Fruit fly (Drosophila melanogaster) whole organism, prepupa: ENCODE results near the gene CG12118.

Source experiments
- CG10669 ChIP-seq: fragments of 200-800 bp; sonication (Bioruptor generic); optimal IDR thresholded peaks from 3 replicates; lab custom pipeline; 2018; ENCODE audit warnings: missing biosample characterization, mild to moderate bottlenecking, missing genetic modification characterization, moderate library complexity
- CG15336 ChIP-seq: fragments of 200-800 bp; sonication (Bioruptor generic); IDR thresholded peaks from 2 replicates; pipeline ENCODE4 v1.3.6; 2022; ENCODE audit warnings: missing biosample characterization, missing genetic modification characterization
- CG4318 ChIP-seq: fragments of 200-800 bp; sonication (Bioruptor generic); optimal IDR thresholded peaks from 3 replicates; lab custom pipeline; 2017; ENCODE audit warnings: missing biosample characterization, mild to moderate bottlenecking, missing genetic modification characterization
- CG8632 ChIP-seq: fragments of 200-800 bp; sonication (Bioruptor generic); optimal IDR thresholded peaks from 3 replicates; lab custom pipeline; 2016; ENCODE audit warnings: missing biosample characterization, missing genetic modification characterization
- Ets21C ChIP-seq: fragments of 200-800 bp; sonication (Bioruptor generic); optimal IDR thresholded peaks from 3 replicates; lab custom pipeline; 2016; ENCODE audit warnings: missing biosample characterization, missing genetic modification characterization
- Hr39 ChIP-seq: fragments of 200-800 bp; sonication (Bioruptor generic); optimal IDR thresholded peaks from 2 replicates; lab custom pipeline; 2016; ENCODE audit warnings: missing biosample characterization, missing genetic modification characterization
- Hr4 ChIP-seq: fragments of 200-800 bp; sonication (Bioruptor generic); optimal IDR thresholded peaks from 3 replicates; lab custom pipeline; 2016; ENCODE audit warnings: missing biosample characterization, missing genetic modification characterization
- Lpt ChIP-seq: fragments of 200-800 bp; sonication (Bioruptor generic); optimal IDR thresholded peaks from 3 replicates; lab custom pipeline; 2016; ENCODE audit warnings: missing biosample characterization, missing genetic modification characterization
- OdsH ChIP-seq: fragments of 200-800 bp; sonication (Bioruptor generic); optimal IDR thresholded peaks from 3 replicates; lab custom pipeline; 2016; ENCODE audit warnings: missing biosample characterization, missing genetic modification characterization
- Smox ChIP-seq: fragments of 200-800 bp; sonication (Bioruptor generic); optimal IDR thresholded peaks from 3 replicates; lab custom pipeline; 2016; ENCODE audit warnings: missing biosample characterization, missing genetic modification characterization
- dac ChIP-seq: fragments of 200-800 bp; sonication (Bioruptor generic); optimal IDR thresholded peaks from 2 replicates; lab custom pipeline; 2017; ENCODE audit warnings: missing biosample characterization, mild to moderate bottlenecking, missing genetic modification characterization
- fd59A ChIP-seq: fragments of 200-800 bp; sonication (Bioruptor generic); optimal IDR thresholded peaks from 2 replicates; lab custom pipeline; 2017; ENCODE audit warnings: missing biosample characterization, mild to moderate bottlenecking, missing genetic modification characterization, missing genetic modification reagents
- net ChIP-seq: fragments of 200-800 bp; sonication (Bioruptor generic); optimal IDR thresholded peaks from 3 replicates; lab custom pipeline; 2016; ENCODE audit warnings: missing biosample characterization, missing genetic modification characterization

dm6 chrX:9196362-9196761, at the start of gene CG12118:
- TF ChIP-seq Lpt (GFP tag; lab: Kevin White, UChicago) (peak; percentile 66), fd59A (GFP tag; lab: Kevin White, UChicago) (no peak), Ets21C (GFP tag; lab: Kevin White, UChicago) (peak; percentile 53), CG10669 (GFP tag; lab: Kevin White, UChicago) (peak; percentile 47), Smox (GFP tag; lab: Kevin White, UChicago) (peak; percentile 70), dac (GFP tag; lab: Kevin White, UChicago) (no peak), CG4318 (GFP tag; lab: Kevin White, UChicago) (no peak), Hr39 (GFP tag; lab: Kevin White, UChicago) (peak; percentile 44), OdsH (peak; percentile 74), CG8632 (GFP tag; lab: Kevin White, UChicago) (peak; percentile 69), net (GFP tag; lab: Kevin White, UChicago) (peak; percentile 52), Hr4 (peak; percentile 65), CG15336 (GFP tag; lab: Robert Waterston, UW) (peak; percentile 72)
